Fruit fly (Drosophila melanogaster): ENCODE data around the gene Mesh1.

Gene Mesh1

dm6 chr3R:29219948-29220347 lies 17.6 kb upstream of the Mesh1 start, which contains the start of gene eEF1gamma:
Gene eEF1gamma (plus strand): TSS chr3R:29220172.
- TF ChIP-seq CG8159 (tag; optimal IDR thresholded peaks at IDR 0.05) = peak; percentile 76
- no peak for TF ChIP-seq Pif1A (GFP tag; optimal IDR thresholded peaks at IDR 0.05)
- TF ChIP-seq CG8301 (tag; optimal IDR thresholded peaks at IDR 0.05) = peak; percentile 72
- no peak for TF ChIP-seq D1 (tag; optimal IDR thresholded peaks at IDR 0.05)
- TF ChIP-seq gl (tag; optimal IDR thresholded peaks at IDR 0.05) = peak; percentile 86
- peak; percentile 57 for TF ChIP-seq CG9948 (tag; optimal IDR thresholded peaks at IDR 0.05)
- no peak for TF ChIP-seq CG13204 (GFP tag; optimal IDR thresholded peaks at IDR 0.05)
- TF ChIP-seq CG15710 (tag; optimal IDR thresholded peaks at IDR 0.05) = peak; percentile 82
- TF ChIP-seq CG4496 (GFP tag; IDR thresholded peaks at IDR 0.05) = peak; percentile 93
- TF ChIP-seq Snoo (tag; optimal IDR thresholded peaks at IDR 0.05) = peak; percentile 96
- TF ChIP-seq EcR (GFP tag; optimal IDR thresholded peaks at IDR 0.05) = peak; percentile 15
- no peak for TF ChIP-seq CG10348 (GFP tag; IDR thresholded peaks at IDR 0.05)
- peak; percentile 88 for TF ChIP-seq CG34367 (tag; optimal IDR thresholded peaks at IDR 0.05)
- TF ChIP-seq Ets98B (GFP tag; IDR thresholded peaks at IDR 0.05) = peak; percentile 78
- TF ChIP-seq Pif1B (GFP tag; optimal IDR thresholded peaks at IDR 0.05) = peak; percentile 76
- peak; percentile 86 for TF ChIP-seq CG32121 (GFP tag; IDR thresholded peaks at IDR 0.05)
- peak; percentile 78 for TF ChIP-seq CG12605 (GFP tag; IDR thresholded peaks at IDR 0.05)
- peak; percentile 65 for TF ChIP-seq CG17806 (tag; optimal IDR thresholded peaks at IDR 0.05)
- peak; percentile 67; the same call in 1 of the 2 replicates for TF ChIP-seq rn (GFP tag; IDR thresholded peaks at IDR 0.05)
- TF ChIP-seq CG14655 (GFP tag; optimal IDR thresholded peaks at IDR 0.05) = no peak
- peak; percentile 85 for TF ChIP-seq fd96Ca (GFP tag; IDR thresholded peaks at IDR 0.05)

dm6 chr3R:29218001-29218400 lies 15.7 kb upstream of the Mesh1 start:
- TF ChIP-seq CG10348 (GFP tag; IDR thresholded peaks at IDR 0.05) (no peak), CG4496 (GFP tag; IDR thresholded peaks at IDR 0.05) (no peak), CG8159 (tag; optimal IDR thresholded peaks at IDR 0.05) (peak; percentile 3), D1 (tag; optimal IDR thresholded peaks at IDR 0.05) (no peak), EcR (GFP tag; optimal IDR thresholded peaks at IDR 0.05) (no peak), CG8301 (tag; optimal IDR thresholded peaks at IDR 0.05) (peak; percentile 16), fd96Ca (GFP tag; IDR thresholded peaks at IDR 0.05) (no peak), Snoo (tag; optimal IDR thresholded peaks at IDR 0.05) (no peak), CG12605 (GFP tag; IDR thresholded peaks at IDR 0.05) (no peak)

- peak; percentile 2 for TF ChIP-seq EcR (GFP tag; optimal IDR thresholded peaks at IDR 0.05)
- TF ChIP-seq CG4496 (GFP tag; IDR thresholded peaks at IDR 0.05) = no peak
Measured at dm6 chr3R:29217309-29217708, 15.0 kb upstream of the Mesh1 start.

dm6 chr3R:29216484-29216863 lies 14.1 kb upstream of the Mesh1 start:
- TF ChIP-seq CG34367 (tag; optimal IDR thresholded peaks at IDR 0.05) = no peak
- TF ChIP-seq Pif1A (GFP tag; optimal IDR thresholded peaks at IDR 0.05) = no peak
- TF ChIP-seq Pif1B (GFP tag; optimal IDR thresholded peaks at IDR 0.05) = no peak
- TF ChIP-seq EcR (GFP tag; optimal IDR thresholded peaks at IDR 0.05) = no peak
- TF ChIP-seq CG14655 (GFP tag; optimal IDR thresholded peaks at IDR 0.05) = no peak
- no peak for TF ChIP-seq CG17806 (tag; optimal IDR thresholded peaks at IDR 0.05)
- no peak for TF ChIP-seq CG10348 (GFP tag; IDR thresholded peaks at IDR 0.05)
- TF ChIP-seq CG8301 (tag; optimal IDR thresholded peaks at IDR 0.05) = no peak
- TF ChIP-seq rn (GFP tag; IDR thresholded peaks at IDR 0.05) = no peak
- TF ChIP-seq CG8159 (tag; optimal IDR thresholded peaks at IDR 0.05) = no peak
- no peak for TF ChIP-seq Ets98B (GFP tag; IDR thresholded peaks at IDR 0.05)
- no peak for TF ChIP-seq D1 (tag; optimal IDR thresholded peaks at IDR 0.05)
- no peak for TF ChIP-seq CG32121 (GFP tag; IDR thresholded peaks at IDR 0.05)
- no peak for TF ChIP-seq CG13204 (GFP tag; optimal IDR thresholded peaks at IDR 0.05)
- no peak for TF ChIP-seq gl (tag; optimal IDR thresholded peaks at IDR 0.05)

- no peak for TF ChIP-seq CG34367 (tag; optimal IDR thresholded peaks at IDR 0.05)
- no peak for TF ChIP-seq gl (tag; optimal IDR thresholded peaks at IDR 0.05)
- no peak for TF ChIP-seq CG17806 (tag; optimal IDR thresholded peaks at IDR 0.05)
- TF ChIP-seq Pif1B (GFP tag; optimal IDR thresholded peaks at IDR 0.05) = no peak
- TF ChIP-seq D1 (tag; optimal IDR thresholded peaks at IDR 0.05) = no peak
- no peak for TF ChIP-seq Snoo (tag; optimal IDR thresholded peaks at IDR 0.05)
- no peak for TF ChIP-seq CG15710 (tag; optimal IDR thresholded peaks at IDR 0.05)
- no peak for TF ChIP-seq fd96Ca (GFP tag; IDR thresholded peaks at IDR 0.05)
Measured at dm6 chr3R:29215652-29216483, 13.5 kb upstream of the Mesh1 start.

- TF ChIP-seq CG12605 (GFP tag; IDR thresholded peaks at IDR 0.05) (peak; percentile 75), CG15710 (tag; optimal IDR thresholded peaks at IDR 0.05) (peak; percentile 36), EcR (GFP tag; optimal IDR thresholded peaks at IDR 0.05) (peak; percentile 34), CG13204 (GFP tag; optimal IDR thresholded peaks at IDR 0.05) (peak; percentile 70), CG34367 (tag; optimal IDR thresholded peaks at IDR 0.05) (peak; percentile 47), CG8301 (tag; optimal IDR thresholded peaks at IDR 0.05) (peak; percentile 32), Pif1A (GFP tag; optimal IDR thresholded peaks at IDR 0.05) (peak; percentile 21), rn (GFP tag; IDR thresholded peaks at IDR 0.05) (no peak), Ets98B (GFP tag; IDR thresholded peaks at IDR 0.05) (peak; percentile 50), Pif1B (GFP tag; optimal IDR thresholded peaks at IDR 0.05) (peak; percentile 68), D1 (tag; optimal IDR thresholded peaks at IDR 0.05) (no peak), CG14655 (GFP tag; optimal IDR thresholded peaks at IDR 0.05) (peak; percentile 47), CG17806 (tag; optimal IDR thresholded peaks at IDR 0.05) (peak; percentile 22), CG9948 (tag; optimal IDR thresholded peaks at IDR 0.05) (peak; percentile 32), CG10348 (GFP tag; IDR thresholded peaks at IDR 0.05) (no peak), CG8159 (tag; optimal IDR thresholded peaks at IDR 0.05) (peak; percentile 52), CG4496 (GFP tag; IDR thresholded peaks at IDR 0.05) (peak; percentile 79), gl (tag; optimal IDR thresholded peaks at IDR 0.05) (peak; percentile 80), fd96Ca (GFP tag; IDR thresholded peaks at IDR 0.05) (peak; percentile 57; the same call in 2 of the 3 replicates), Snoo (tag; optimal IDR thresholded peaks at IDR 0.05) (no peak), CG32121 (GFP tag; IDR thresholded peaks at IDR 0.05) (0 out of 2 replicates have a peak, but pooled peaks have one; percentile 12)
Measured at dm6 chr3R:29214982-29215533, 12.7 kb upstream of the Mesh1 start.

All from whole organism, pupa.